Worm (Caenorhabditis elegans): ENCODE results near the gene C09G12.17.

- no peak for TF ChIP-seq blmp-1 (tag; optimal IDR thresholded peaks at IDR 0.05)
- TF ChIP-seq lsy-2 (tag; optimal IDR thresholded peaks at IDR 0.05), result no peak
- TF ChIP-seq elt-1 (tag; optimal IDR thresholded peaks at IDR 0.05; ENCODE audit: borderline replicate concordance, insufficient read depth), result no peak
- no peak for TF ChIP-seq pha-4 (tag; optimal IDR thresholded peaks at IDR 0.05)
- TF ChIP-seq unc-120 (tag; optimal IDR thresholded peaks at IDR 0.05; ENCODE audit: poor library complexity, severe bottlenecking), result no peak
- TF ChIP-seq nhr-12 (tag; optimal IDR thresholded peaks at IDR 0.05), result no peak
- no peak for TF ChIP-seq unc-62 (GFP tag; optimal IDR thresholded peaks at IDR 0.05)
- no peak for TF ChIP-seq snpc-4 (tag; optimal IDR thresholded peaks at IDR 0.05)
- no peak for TF ChIP-seq ceh-83 (GFP tag; optimal IDR thresholded peaks at IDR 0.05)
These were observed 2.9 kb downstream of the C09G12.17 start, which contains the start of gene srz-79 for ce11 chrIV:3493310-3493709.

All from whole organism, mixed stage, embryonic.